Worm (Caenorhabditis elegans): ENCODE data around the gene gyg-2.
A peak's percentile ranks its signal among the peaks of the same experiment; 100 is the strongest.

Gene gyg-2

ce11 chrV:16725955-16726354 lies 20.1 kb downstream of the gyg-2 start:
- no peak for TF ChIP-seq ztf-29 (GFP tag; IDR thresholded peaks at IDR 0.05)
- TF ChIP-seq klf-2 (GFP tag; conservative IDR thresholded peaks at IDR 0.05), result no peak
- no peak for TF ChIP-seq ref-1 (GFP tag; conservative IDR thresholded peaks at IDR 0.05)
- no peak for TF ChIP-seq ztf-23 (GFP tag; IDR thresholded peaks at IDR 0.05)
- no peak for TF ChIP-seq T22C8.4 (GFP tag; IDR thresholded peaks at IDR 0.05)
- no peak for TF ChIP-seq med-1 (GFP tag; optimal IDR thresholded peaks at IDR 0.05; ENCODE audit: insufficient read depth)
- no peak for TF ChIP-seq cog-1 (tag; optimal IDR thresholded peaks at IDR 0.05)
- TF ChIP-seq flt-1 (GFP tag; IDR thresholded peaks at IDR 0.05), result no peak
- no peak for TF ChIP-seq tab-1 (GFP tag; IDR thresholded peaks at IDR 0.05)

ce11 chrV:16724574-16724973 lies 21.5 kb downstream of the gyg-2 start:
- TF ChIP-seq klf-2 (GFP tag; conservative IDR thresholded peaks at IDR 0.05), result no peak
- TF ChIP-seq med-1 (GFP tag; optimal IDR thresholded peaks at IDR 0.05; ENCODE audit: insufficient read depth), result no peak
- no peak for TF ChIP-seq T22C8.4 (GFP tag; IDR thresholded peaks at IDR 0.05)
- no peak for TF ChIP-seq flt-1 (GFP tag; IDR thresholded peaks at IDR 0.05)
- no peak for TF ChIP-seq cog-1 (tag; optimal IDR thresholded peaks at IDR 0.05)
- TF ChIP-seq ref-1 (GFP tag; conservative IDR thresholded peaks at IDR 0.05), result no peak
- TF ChIP-seq tab-1 (GFP tag; IDR thresholded peaks at IDR 0.05), result no peak
- no peak for TF ChIP-seq ztf-29 (GFP tag; IDR thresholded peaks at IDR 0.05)
- no peak for TF ChIP-seq ztf-23 (GFP tag; IDR thresholded peaks at IDR 0.05)

ce11 chrV:16723744-16724143 lies 22.3 kb downstream of the gyg-2 start, which contains the start of gene nhr-112:
Gene nhr-112, minus strand, starts transcription at chrV:16723844.
- TF ChIP-seq med-1 (GFP tag; optimal IDR thresholded peaks at IDR 0.05; ENCODE audit: insufficient read depth) (no peak), klf-2 (GFP tag; conservative IDR thresholded peaks at IDR 0.05) (no peak), ztf-29 (GFP tag; IDR thresholded peaks at IDR 0.05) (no peak), cog-1 (tag; optimal IDR thresholded peaks at IDR 0.05) (no peak), T22C8.4 (GFP tag; IDR thresholded peaks at IDR 0.05) (no peak), tab-1 (GFP tag; IDR thresholded peaks at IDR 0.05) (no peak), ztf-23 (GFP tag; IDR thresholded peaks at IDR 0.05) (no peak), ref-1 (GFP tag; conservative IDR thresholded peaks at IDR 0.05) (no peak), flt-1 (GFP tag; IDR thresholded peaks at IDR 0.05) (no peak)

- TF ChIP-seq T22C8.4 (GFP tag; IDR thresholded peaks at IDR 0.05) (no peak), ztf-23 (GFP tag; IDR thresholded peaks at IDR 0.05) (no peak), klf-2 (GFP tag; conservative IDR thresholded peaks at IDR 0.05) (no peak), ref-1 (GFP tag; conservative IDR thresholded peaks at IDR 0.05) (no peak), cog-1 (tag; optimal IDR thresholded peaks at IDR 0.05) (no peak), flt-1 (GFP tag; IDR thresholded peaks at IDR 0.05) (no peak), ztf-29 (GFP tag; IDR thresholded peaks at IDR 0.05) (no peak), med-1 (GFP tag; optimal IDR thresholded peaks at IDR 0.05; ENCODE audit: insufficient read depth) (no peak), tab-1 (GFP tag; IDR thresholded peaks at IDR 0.05) (no peak)
These were observed 29.5 kb downstream of the gyg-2 start, which contains the start of gene srh-137 for ce11 chrV:16716574-16716973. Gene srh-137, minus strand, starts transcription at chrV:16716674.

ce11 chrV:16713797-16714196 lies 32.3 kb downstream of the gyg-2 start:
- TF ChIP-seq T22C8.4 (GFP tag; IDR thresholded peaks at IDR 0.05) (no peak), med-1 (GFP tag; optimal IDR thresholded peaks at IDR 0.05; ENCODE audit: insufficient read depth) (no peak), ztf-29 (GFP tag; IDR thresholded peaks at IDR 0.05) (no peak), flt-1 (GFP tag; IDR thresholded peaks at IDR 0.05) (no peak), cog-1 (tag; optimal IDR thresholded peaks at IDR 0.05) (no peak), ref-1 (GFP tag; conservative IDR thresholded peaks at IDR 0.05) (no peak), klf-2 (GFP tag; conservative IDR thresholded peaks at IDR 0.05) (no peak), tab-1 (GFP tag; IDR thresholded peaks at IDR 0.05) (no peak)

ce11 chrV:16706549-16706948 lies 39.5 kb downstream of the gyg-2 start, which contains the start of gene clec-9:
Gene clec-9, minus strand, starts transcription at chrV:16706649.
- TF ChIP-seq ztf-29 (GFP tag; IDR thresholded peaks at IDR 0.05) (no peak), ref-1 (GFP tag; conservative IDR thresholded peaks at IDR 0.05) (no peak), tab-1 (GFP tag; IDR thresholded peaks at IDR 0.05) (no peak), cog-1 (tag; optimal IDR thresholded peaks at IDR 0.05) (no peak), ztf-23 (GFP tag; IDR thresholded peaks at IDR 0.05) (no peak), klf-2 (GFP tag; conservative IDR thresholded peaks at IDR 0.05) (no peak), med-1 (GFP tag; optimal IDR thresholded peaks at IDR 0.05; ENCODE audit: insufficient read depth) (no peak), flt-1 (GFP tag; IDR thresholded peaks at IDR 0.05) (no peak), T22C8.4 (GFP tag; IDR thresholded peaks at IDR 0.05) (no peak)

ce11 chrV:16699752-16700259 lies 46.3 kb downstream of the gyg-2 start, which contains the start of gene Y70C5C.1:
Gene Y70C5C.1, plus strand, starts transcription at chrV:16700209.
- TF ChIP-seq ztf-23 (GFP tag; IDR thresholded peaks at IDR 0.05) (peak; percentile 67), klf-2 (GFP tag; conservative IDR thresholded peaks at IDR 0.05) (no peak), flt-1 (GFP tag; IDR thresholded peaks at IDR 0.05) (peak; percentile 73; the same call in 1 of the 2 replicates)

ce11 chrV:16697178-16697577 lies 48.9 kb downstream of the gyg-2 start, which contains the start of gene srw-41:
Gene srw-41, plus strand, starts transcription at chrV:16697478.
- TF ChIP-seq T22C8.4 (GFP tag; IDR thresholded peaks at IDR 0.05) (no peak), ztf-23 (GFP tag; IDR thresholded peaks at IDR 0.05) (no peak), med-1 (GFP tag; optimal IDR thresholded peaks at IDR 0.05; ENCODE audit: insufficient read depth) (no peak), tab-1 (GFP tag; IDR thresholded peaks at IDR 0.05) (no peak), ref-1 (GFP tag; conservative IDR thresholded peaks at IDR 0.05) (no peak), klf-2 (GFP tag; conservative IDR thresholded peaks at IDR 0.05) (no peak), cog-1 (tag; optimal IDR thresholded peaks at IDR 0.05) (no peak), flt-1 (GFP tag; IDR thresholded peaks at IDR 0.05) (no peak)

ce11 chrV:16695499-16695898 lies 50.6 kb downstream of the gyg-2 start:
- no peak for TF ChIP-seq flt-1 (GFP tag; IDR thresholded peaks at IDR 0.05)
- TF ChIP-seq ref-1 (GFP tag; conservative IDR thresholded peaks at IDR 0.05), result no peak
- no peak for TF ChIP-seq klf-2 (GFP tag; conservative IDR thresholded peaks at IDR 0.05)
- TF ChIP-seq ztf-29 (GFP tag; IDR thresholded peaks at IDR 0.05), result no peak
- no peak for TF ChIP-seq med-1 (GFP tag; optimal IDR thresholded peaks at IDR 0.05; ENCODE audit: insufficient read depth)
- no peak for TF ChIP-seq cog-1 (tag; optimal IDR thresholded peaks at IDR 0.05)
- no peak for TF ChIP-seq ztf-23 (GFP tag; IDR thresholded peaks at IDR 0.05)
- TF ChIP-seq tab-1 (GFP tag; IDR thresholded peaks at IDR 0.05), result no peak
- TF ChIP-seq T22C8.4 (GFP tag; IDR thresholded peaks at IDR 0.05), result no peak
